Worm (Caenorhabditis elegans): Measurements from ENCODE around the gene ipla-5.

The ipla-5 gene

DNA sequence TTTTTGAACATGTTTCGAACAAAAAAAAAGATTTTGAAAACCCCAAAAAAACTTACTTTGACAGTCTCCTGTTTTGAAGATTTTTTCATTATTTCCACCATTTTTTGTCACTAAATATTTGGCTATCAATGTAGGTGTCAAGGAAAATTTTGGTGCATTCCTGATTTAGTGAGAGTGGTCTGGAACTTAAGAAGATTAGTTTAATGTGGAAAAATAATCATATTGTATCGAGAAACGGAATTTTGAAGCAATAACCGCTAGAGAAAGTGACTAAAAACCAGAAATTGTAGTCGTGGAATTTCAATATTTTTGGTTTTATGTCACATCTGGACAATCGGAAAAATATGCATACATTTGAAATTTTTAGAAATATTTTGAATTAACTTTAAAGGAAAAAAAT lies 46.8 kb downstream of the ipla-5 start, which contains the start of the genes F20C5.11 and klp-11:
F20C5.11 (minus strand) TSS at position 101 of the 400 bp plus-strand sequence.
klp-11 (minus strand) TSS at position 171 of the 400 bp plus-strand sequence.
- TF ChIP-seq unc-39 (tag; optimal IDR thresholded peaks at IDR 0.05) (no peak), R02D3.7 (tag; optimal IDR thresholded peaks at IDR 0.05) (no peak), elt-3 (tag; optimal IDR thresholded peaks at IDR 0.05) (no peak), nhr-77 (tag; optimal IDR thresholded peaks at IDR 0.05) (no peak), C34F6.9 (tag; optimal IDR thresholded peaks at IDR 0.05) (no peak), lin-13 (GFP tag; optimal IDR thresholded peaks at IDR 0.05) (no peak), nhr-11 (tag; optimal IDR thresholded peaks at IDR 0.05) (no peak), egl-27 (tag; optimal IDR thresholded peaks at IDR 0.05) (no peak), nhr-237 (tag; optimal IDR thresholded peaks at IDR 0.05) (no peak), nhr-21 (tag; optimal IDR thresholded peaks at IDR 0.05) (no peak), sma-3 (GFP tag; optimal IDR thresholded peaks at IDR 0.05) (no peak), ceh-16 (tag; optimal IDR thresholded peaks at IDR 0.05) (no peak), ztf-11 (tag; optimal IDR thresholded peaks at IDR 0.05) (no peak)

DNA sequence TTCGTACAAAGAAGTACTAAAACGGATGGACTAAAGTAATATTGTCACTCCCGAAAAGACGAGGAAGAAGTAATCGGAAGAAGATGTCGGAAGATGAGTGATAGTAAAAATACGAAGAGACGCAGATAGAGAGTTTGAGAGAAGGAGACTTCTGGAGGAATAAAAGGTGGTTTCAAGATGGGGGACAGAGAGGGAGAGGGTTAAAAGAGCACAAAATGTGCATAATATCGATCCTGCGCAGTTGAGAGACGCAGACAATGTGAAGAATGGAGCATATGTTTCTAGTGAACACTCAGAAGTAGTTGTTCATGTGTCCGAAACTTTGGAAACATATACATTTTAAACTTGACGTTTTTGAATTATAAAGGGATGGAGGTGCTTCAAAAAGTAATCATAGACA lies 47.4 kb downstream of the ipla-5 start:
- TF ChIP-seq mdl-1 (tag; optimal IDR thresholded peaks at IDR 0.05): no peak
- TF ChIP-seq lin-39 (tag; optimal IDR thresholded peaks at IDR 0.05): no peak
- no peak for TF ChIP-seq nhr-21 (tag; optimal IDR thresholded peaks at IDR 0.05)
- TF ChIP-seq mbf-1 (tag; optimal IDR thresholded peaks at IDR 0.05): no peak
- no peak for TF ChIP-seq blmp-1 (tag; optimal IDR thresholded peaks at IDR 0.05; ENCODE audit: insufficient read depth)
- TF ChIP-seq lin-11 (tag; optimal IDR thresholded peaks at IDR 0.05): no peak
- TF ChIP-seq nhr-237 (tag; optimal IDR thresholded peaks at IDR 0.05): no peak
- no peak for TF ChIP-seq nhr-25 (tag; optimal IDR thresholded peaks at IDR 0.05)
- peak; percentile 76 for TF ChIP-seq nhr-6 (tag; optimal IDR thresholded peaks at IDR 0.05)
- TF ChIP-seq sem-4 (tag; optimal IDR thresholded peaks at IDR 0.05): peak; percentile 50
- TF ChIP-seq snpc-4 (tag; optimal IDR thresholded peaks at IDR 0.05): no peak
- TF ChIP-seq nhr-12 (tag; optimal IDR thresholded peaks at IDR 0.05): no peak
- peak; percentile 0 for TF ChIP-seq mab-5 (tag; optimal IDR thresholded peaks at IDR 0.05)
- no peak for TF ChIP-seq gmeb-1 (tag; optimal IDR thresholded peaks at IDR 0.05)
- TF ChIP-seq unc-55 (GFP tag; optimal IDR thresholded peaks at IDR 0.05): peak; percentile 93
- no peak for TF ChIP-seq nhr-77 (tag; optimal IDR thresholded peaks at IDR 0.05)
- TF ChIP-seq skn-1 (tag; optimal IDR thresholded peaks at IDR 0.05): no peak
- no peak for TF ChIP-seq dmd-4 (tag; optimal IDR thresholded peaks at IDR 0.05)
- no peak for TF ChIP-seq R02D3.7 (tag; optimal IDR thresholded peaks at IDR 0.05)
- TF ChIP-seq fos-1 (tag; optimal IDR thresholded peaks at IDR 0.05): no peak
- TF ChIP-seq unc-39 (tag; optimal IDR thresholded peaks at IDR 0.05): no peak
- TF ChIP-seq sma-9 (GFP tag; optimal IDR thresholded peaks at IDR 0.05): peak; percentile 62
- no peak for TF ChIP-seq sma-9 (tag; optimal IDR thresholded peaks at IDR 0.05)
- TF ChIP-seq nhr-10 (tag; optimal IDR thresholded peaks at IDR 0.05): no peak
- TF ChIP-seq crh-2 (tag; optimal IDR thresholded peaks at IDR 0.05): no peak
- no peak for TF ChIP-seq nhr-23 (tag; optimal IDR thresholded peaks at IDR 0.05)
- TF ChIP-seq ztf-1 (GFP tag; conservative IDR thresholded peaks at IDR 0.05): no peak
- TF ChIP-seq nhr-11 (tag; optimal IDR thresholded peaks at IDR 0.05): no peak
- TF ChIP-seq nhr-129 (tag; optimal IDR thresholded peaks at IDR 0.05): peak; percentile 66
- TF ChIP-seq unc-62 (GFP tag; optimal IDR thresholded peaks at IDR 0.05): no peak
- TF ChIP-seq zag-1 (tag; optimal IDR thresholded peaks at IDR 0.05): peak; percentile 49
- TF ChIP-seq aly-2 (tag; optimal IDR thresholded peaks at IDR 0.05): no peak
- no peak for TF ChIP-seq sma-3 (GFP tag; optimal IDR thresholded peaks at IDR 0.05)
- TF ChIP-seq ama-1 (optimal IDR thresholded peaks at IDR 0.05): no peak
- TF ChIP-seq F13H6.1 (tag; optimal IDR thresholded peaks at IDR 0.05): peak; percentile 49
- TF ChIP-seq elt-3 (tag; optimal IDR thresholded peaks at IDR 0.05): no peak
- peak; percentile 84 for TF ChIP-seq C34F6.9 (tag; optimal IDR thresholded peaks at IDR 0.05)
- no peak for TF ChIP-seq peb-1 (tag; optimal IDR thresholded peaks at IDR 0.05)
- TF ChIP-seq ztf-4 (tag; optimal IDR thresholded peaks at IDR 0.05): no peak
- no peak for TF ChIP-seq ceh-16 (tag; optimal IDR thresholded peaks at IDR 0.05)
- TF ChIP-seq elt-1 (tag; optimal IDR thresholded peaks at IDR 0.05): no peak
- TF ChIP-seq egl-27 (tag; optimal IDR thresholded peaks at IDR 0.05): no peak
- TF ChIP-seq alr-1 (tag; optimal IDR thresholded peaks at IDR 0.05): no peak
- TF ChIP-seq lsy-2 (tag; optimal IDR thresholded peaks at IDR 0.05): peak; percentile 40 to 71
- TF ChIP-seq ztf-11 (tag; optimal IDR thresholded peaks at IDR 0.05): no peak
- no peak for TF ChIP-seq Y55F3AM.14 (GFP tag; optimal IDR thresholded peaks at IDR 0.05)
- TF ChIP-seq lin-13 (GFP tag; optimal IDR thresholded peaks at IDR 0.05): peak; percentile 43
- TF ChIP-seq ceh-82 (tag; optimal IDR thresholded peaks at IDR 0.05): no peak
- no peak for TF ChIP-seq ZK546.5 (tag; optimal IDR thresholded peaks at IDR 0.05)
